Worm (Caenorhabditis elegans): ENCODE data around the gene pals-40.

- TF ChIP-seq nhr-12 (tag; optimal IDR thresholded peaks at IDR 0.05) (no peak), nhr-28 (tag; optimal IDR thresholded peaks at IDR 0.05) (no peak), ama-1 (optimal IDR thresholded peaks at IDR 0.05) (no peak), nhr-237 (tag; optimal IDR thresholded peaks at IDR 0.05) (no peak), jun-1 (tag; optimal IDR thresholded peaks at IDR 0.05) (no peak), ztf-11 (tag; optimal IDR thresholded peaks at IDR 0.05) (no peak), elt-3 (tag; optimal IDR thresholded peaks at IDR 0.05) (no peak), fkh-10 (GFP tag; optimal IDR thresholded peaks at IDR 0.05) (no peak), unc-62 (GFP tag; optimal IDR thresholded peaks at IDR 0.05) (no peak), blmp-1 (tag; optimal IDR thresholded peaks at IDR 0.05) (no peak)
These were observed 27.1 kb downstream of the pals-40 start, which contains the start of gene Y82E9BL.3 for ce11 chrIII:1350745-1351144.

Data from whole organism, L1 larva.